Fruit fly (Drosophila melanogaster) S2 (cell line): ENCODE results near the gene Gr64d.

ENCODE experiments used
- CG8478 ChIP-seq: fragments of >200 bp; optimal IDR thresholded peaks from 2 replicates; lab custom pipeline; 2018
- CTCF ChIP-seq, 2 experiments: fragments of >200 bp; optimal IDR thresholded peaks; 2 replicates each; lab custom pipeline; 2018

Gr64d gene

DNA sequence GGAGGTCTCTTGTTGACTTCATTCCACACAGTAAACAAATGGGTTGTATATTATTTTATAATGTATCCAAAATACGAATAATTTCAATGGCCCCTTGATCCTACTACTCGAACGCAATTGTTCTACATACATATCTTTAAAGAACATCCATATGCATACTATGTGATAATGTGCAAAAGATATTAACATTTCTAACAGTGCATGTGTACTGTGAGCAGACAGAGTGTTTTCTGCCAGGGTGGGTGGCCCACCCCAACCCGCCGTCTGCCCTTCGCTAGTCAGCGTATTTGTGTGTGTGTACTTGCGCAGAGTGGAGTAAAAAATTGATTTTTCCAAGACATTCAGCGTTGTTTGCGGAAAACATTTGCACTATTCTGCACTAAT, 39.1 kb downstream of the Gr64d start:
- TF ChIP-seq CTCF (optimal IDR thresholded peaks at IDR 0.05; lab: Kevin White, UChicago) (no peak), CG8478 (lab: Kevin White, UChicago) (no peak)

DNA sequence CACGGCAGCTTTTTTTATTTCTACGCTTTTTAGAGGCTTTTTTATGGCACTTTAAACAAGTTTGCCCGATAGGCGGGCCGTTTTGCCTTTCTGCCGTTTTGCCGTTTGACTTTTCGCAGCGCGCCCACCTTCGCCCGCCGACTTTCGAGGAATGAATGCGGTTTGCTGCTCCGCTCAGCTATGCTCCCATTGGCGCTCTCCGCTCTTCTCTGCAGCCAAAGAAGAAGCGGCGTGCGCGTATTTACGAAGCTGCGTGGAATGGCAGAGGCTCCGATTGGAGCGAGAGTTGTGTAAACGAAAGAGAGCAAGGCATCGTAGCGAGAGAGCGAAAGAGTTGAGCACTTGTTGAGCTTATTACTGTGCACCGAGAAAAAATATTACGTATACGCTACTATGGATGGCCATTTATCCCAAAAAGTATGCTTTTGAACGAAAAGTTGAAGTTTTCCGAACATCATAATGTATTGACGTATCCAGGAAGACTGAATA, 39.7 kb downstream of the Gr64d start, which contains the start of gene wit:
Gene wit (minus strand): TSS at position 157 of the 489 bp plus-strand sequence.
- TF ChIP-seq CTCF (optimal IDR thresholded peaks at IDR 0.05; lab: Kevin White, UChicago) = no peak

DNA sequence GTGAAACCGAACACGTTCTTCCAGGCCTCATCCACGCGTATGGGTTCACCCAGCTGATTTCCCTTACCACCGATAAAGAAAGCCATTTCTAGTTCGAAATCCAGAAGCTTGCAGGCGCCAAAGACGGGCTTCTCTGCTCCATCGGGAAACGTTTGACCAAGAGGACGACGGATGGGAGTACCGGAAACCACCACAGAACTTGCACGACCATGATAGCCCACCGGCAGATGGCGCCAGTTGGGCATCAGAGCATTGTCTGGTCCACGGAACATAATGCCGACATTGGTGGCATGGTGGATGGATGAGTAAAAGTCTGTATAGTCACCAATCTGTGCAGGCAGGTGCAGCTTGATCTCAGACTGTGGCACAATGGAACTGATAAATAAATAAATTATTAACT, 40.9 kb downstream of the Gr64d start:
- TF ChIP-seq CG8478 (lab: Kevin White, UChicago) (no peak), CTCF (optimal IDR thresholded peaks at IDR 0.05; lab: Kevin White, UChicago) (peak; percentile 74 to 76)

DNA sequence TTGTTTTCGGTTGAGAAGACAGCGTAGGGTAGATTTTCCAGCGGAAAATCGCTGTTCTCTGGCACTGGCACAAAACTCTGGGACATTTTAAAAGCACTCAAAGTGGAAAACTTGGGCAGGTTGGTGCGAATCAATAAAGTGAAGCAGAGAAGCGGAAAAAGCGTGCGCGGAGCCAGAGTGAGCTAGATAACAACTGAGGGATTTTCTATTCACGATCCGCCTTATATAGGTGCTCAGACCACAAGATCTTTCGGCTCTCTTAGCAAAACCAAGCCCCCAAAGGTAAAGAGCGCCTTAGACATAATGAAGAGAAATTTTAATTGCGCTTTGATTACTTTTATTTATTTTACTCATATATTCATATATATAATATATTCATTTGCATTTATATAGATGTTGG, 41.9 kb downstream of the Gr64d start, which contains the start of gene Faa:
Gene Faa (minus strand): TSS at position 200 of the 400 bp plus-strand sequence.
- TF ChIP-seq CTCF (optimal IDR thresholded peaks at IDR 0.05; lab: Kevin White, UChicago) = no peak

DNA sequence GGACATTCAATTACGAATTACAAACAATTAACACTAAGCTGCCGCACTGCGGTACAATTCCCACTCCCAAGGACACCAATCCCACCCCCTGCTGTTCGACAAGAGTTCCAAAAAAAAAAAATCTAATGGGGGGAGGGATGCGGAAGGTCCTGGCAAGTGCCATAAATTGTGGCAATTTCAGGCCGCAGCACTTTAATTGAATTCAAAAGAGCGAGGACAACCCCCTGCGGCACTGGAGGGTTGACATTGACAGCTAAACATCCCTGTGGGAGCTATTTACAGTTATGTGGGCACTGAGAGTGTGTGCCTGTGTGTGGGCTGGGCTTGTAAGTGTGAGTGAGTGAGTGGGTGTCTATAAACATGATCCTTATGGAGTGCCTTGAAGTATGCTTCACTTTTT, 45.0 kb downstream of the Gr64d start:
- TF ChIP-seq CTCF (optimal IDR thresholded peaks at IDR 0.05; lab: Kevin White, UChicago) (no peak), CG8478 (lab: Kevin White, UChicago) (no peak)

DNA sequence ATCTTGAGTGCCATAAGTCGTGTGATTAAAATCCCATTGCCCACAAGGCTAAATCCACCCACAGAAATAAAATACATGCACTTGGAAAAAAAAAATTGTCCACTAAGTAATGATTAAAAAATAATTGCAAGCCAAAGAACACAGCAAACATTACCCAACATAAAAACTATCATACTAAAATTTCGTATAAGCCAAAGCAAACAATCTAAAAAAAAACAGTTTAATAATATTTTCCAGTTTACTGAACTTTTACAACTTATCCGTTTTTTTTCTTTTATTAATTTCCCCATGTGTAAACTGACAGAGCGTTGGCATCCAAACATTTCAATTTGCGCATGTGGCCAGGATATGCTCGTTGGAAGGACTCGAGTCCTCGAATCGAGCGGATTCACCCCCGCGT, 48.4 kb downstream of the Gr64d start:
- TF ChIP-seq CTCF (optimal IDR thresholded peaks at IDR 0.05; lab: Kevin White, UChicago) (no peak), CG8478 (lab: Kevin White, UChicago) (no peak)

DNA sequence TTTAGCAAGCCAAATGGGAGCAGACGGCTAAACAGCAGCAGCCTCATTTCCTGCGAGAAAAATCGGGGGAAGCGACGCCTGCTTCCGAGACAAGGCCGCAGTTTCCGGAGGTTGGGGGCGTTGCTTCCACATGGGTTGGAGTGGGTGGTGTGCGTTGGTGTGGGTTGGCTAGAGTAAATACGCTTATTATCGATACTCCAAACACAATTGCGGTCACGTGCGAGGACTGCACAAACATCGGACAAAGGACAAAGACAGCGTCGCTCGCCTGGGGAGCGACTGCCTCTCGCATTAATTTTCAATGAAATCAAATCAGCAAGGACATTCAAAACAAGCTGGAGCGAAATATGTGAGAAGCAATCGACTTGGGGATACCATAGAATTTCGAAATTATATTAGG, 49.4 kb downstream of the Gr64d start:
- TF ChIP-seq CG8478 (lab: Kevin White, UChicago) (no peak), CTCF (optimal IDR thresholded peaks at IDR 0.05; lab: Kevin White, UChicago) (no peak)

DNA sequence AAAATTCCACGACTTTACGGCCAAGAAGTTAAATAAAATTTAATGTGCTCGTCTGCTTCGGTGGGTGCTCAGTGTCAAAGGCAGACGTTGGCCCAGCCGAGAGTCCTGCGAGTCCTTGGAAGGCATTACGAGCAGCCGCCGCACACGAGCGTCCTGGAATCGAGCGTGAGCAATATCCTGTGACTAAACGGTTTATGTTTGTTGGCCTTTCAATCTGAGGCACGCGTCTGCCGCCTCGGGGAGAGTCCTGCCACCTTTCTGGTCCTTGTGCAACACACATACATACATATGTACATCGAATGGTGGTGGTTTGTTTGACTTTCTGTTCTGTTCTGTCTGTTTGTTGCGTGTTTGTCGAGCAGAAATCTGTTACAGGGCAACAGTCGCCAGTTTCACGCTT, 51.6 kb downstream of the Gr64d start:
- TF ChIP-seq CTCF (optimal IDR thresholded peaks at IDR 0.05; lab: Kevin White, UChicago) (no peak), CG8478 (lab: Kevin White, UChicago) (no peak)
